Worm (Caenorhabditis elegans) whole organism, L4 larva: Measurements from ENCODE around the gene atp-5.
A peak's percentile ranks its signal among the peaks of the same experiment; 100 is the strongest.

Experiments used
- Y105C5A.15 ChIP-seq: fragments of 200-800 bp; sonication (Bioruptor generic); IDR thresholded peaks from 2 replicates; pipeline ENCODE4 v1.3.6; 2022; ENCODE audit warnings: missing genetic modification characterization, missing compliant biosample characterization
- Y5F2A.4 ChIP-seq: fragments of 200-800 bp; sonication (Bioruptor generic); optimal IDR thresholded peaks from 2 replicates; lab custom pipeline; 2018; ENCODE audit warnings: mild to moderate bottlenecking, missing genetic modification characterization, missing compliant biosample characterization
- ZK546.5 ChIP-seq, 2 experiments: sonication (generic microtip); optimal IDR thresholded peaks; 2 replicates each; lab custom pipeline; 2017; ENCODE audit warnings: missing biosample characterization in 2 of 2, missing genetic modification characterization in 2 of 2
- aha-1 ChIP-seq: fragments of 150-350 bp; peaks from one replicate; lab custom pipeline; 2014; ENCODE audit warnings: missing biosample characterization, missing genetic modification characterization
- ama-1 ChIP-seq: fragments of 150-350 bp; optimal IDR thresholded peaks from 2 replicates; lab custom pipeline; 2014; ENCODE audit warnings: inconsistent platforms, mixed read lengths
- ceh-32 ChIP-seq: sonication (generic microtip); optimal IDR thresholded peaks from 2 replicates; lab custom pipeline; 2016; ENCODE audit warnings: mild to moderate bottlenecking, missing genetic modification characterization, missing compliant biosample characterization; ENCODE audit not compliant: poor library complexity
- ceh-62 ChIP-seq: sonication (generic microtip); optimal IDR thresholded peaks from 2 replicates; lab custom pipeline; 2017; ENCODE audit warnings: missing biosample characterization, missing genetic modification characterization
- cey-2 ChIP-seq: sonication (generic microtip); optimal IDR thresholded peaks from 3 replicates; lab custom pipeline; 2017; ENCODE audit warnings: missing genetic modification characterization, mild to moderate bottlenecking, missing compliant biosample characterization, antibody characterized with exemption, borderline replicate concordance; ENCODE audit not compliant: insufficient read depth
- daf-19 ChIP-seq: fragments of 200-800 bp; sonication (Bioruptor generic); conservative IDR thresholded peaks from 2 replicates; pipeline ENCODE4 v1.3.6; 2022; ENCODE audit warnings: missing genetic modification characterization, missing compliant biosample characterization
- daf-8 ChIP-seq: fragments of 200-800 bp; sonication (Bioruptor generic); IDR thresholded peaks from 2 replicates; pipeline ENCODE4 v1.3.6; 2022; ENCODE audit warnings: missing genetic modification characterization, missing compliant biosample characterization
- egl-43 ChIP-seq: fragments of 200-800 bp; sonication (Bioruptor generic); IDR thresholded peaks from 2 replicates; pipeline ENCODE4 v1.3.6; 2022; ENCODE audit warnings: missing genetic modification reagents, missing genetic modification characterization, missing compliant biosample characterization
- fos-1 ChIP-seq: fragments of 150-350 bp; optimal IDR thresholded peaks from 2 replicates; lab custom pipeline; 2014; ENCODE audit warnings: missing biosample characterization, missing genetic modification characterization
- gei-8 ChIP-seq: fragments of 200-800 bp; sonication (Bioruptor generic); optimal IDR thresholded peaks from 2 replicates; lab custom pipeline; 2018; ENCODE audit warnings: mild to moderate bottlenecking, missing genetic modification characterization, missing compliant biosample characterization
- hlh-11 ChIP-seq: fragments of 200-800 bp; sonication (Bioruptor generic); optimal IDR thresholded peaks from 2 replicates; lab custom pipeline; 2018; ENCODE audit warnings: mild to moderate bottlenecking, missing genetic modification characterization, missing compliant biosample characterization
- hlh-30 ChIP-seq: sonication (generic microtip); optimal IDR thresholded peaks from 2 replicates; lab custom pipeline; 2017; ENCODE audit warnings: antibody characterized with exemption, mild to moderate bottlenecking, missing genetic modification characterization, missing compliant biosample characterization; ENCODE audit not compliant: insufficient read depth
- lin-1 ChIP-seq: fragments of 200-800 bp; sonication (Bioruptor generic); IDR thresholded peaks from 2 replicates; pipeline ENCODE4 v1.3.6; 2022; ENCODE audit warnings: missing genetic modification reagents, missing genetic modification characterization, missing compliant biosample characterization
- lin-38 ChIP-seq: fragments of 200-800 bp; sonication (Bioruptor generic); IDR thresholded peaks from 2 replicates; pipeline ENCODE4 v1.3.6; 2022; ENCODE audit warnings: missing genetic modification reagents, missing genetic modification characterization, missing compliant biosample characterization
- lir-3 ChIP-seq: sonication (generic microtip); optimal IDR thresholded peaks from 2 replicates; lab custom pipeline; 2016; ENCODE audit warnings: mild to moderate bottlenecking, missing genetic modification characterization, missing compliant biosample characterization
- mdl-1 ChIP-seq, 2 experiments: fragments of 150-350 bp in 1 of 2; sonication (generic microtip) in 1 of 2; optimal IDR thresholded peaks; 2 replicates each; lab custom pipeline; 2014 to 2017; ENCODE audit warnings: missing biosample characterization in 2 of 2, missing genetic modification characterization in 2 of 2
- mep-1 ChIP-seq: fragments of 150-350 bp; sonication (generic microtip); optimal IDR thresholded peaks from 3 replicates; lab custom pipeline; 2014; ENCODE audit warnings: missing biosample characterization, missing genetic modification characterization
- nhr-102 ChIP-seq: sonication (generic microtip); optimal IDR thresholded peaks from 2 replicates; lab custom pipeline; 2016; ENCODE audit warnings: mild to moderate bottlenecking, missing genetic modification characterization, moderate library complexity, missing compliant biosample characterization
- nhr-25 ChIP-seq: sonication (generic microtip); optimal IDR thresholded peaks from 2 replicates; lab custom pipeline; 2017; ENCODE audit warnings: missing genetic modification characterization, mild to moderate bottlenecking, missing compliant biosample characterization, antibody characterized with exemption, moderate library complexity, borderline replicate concordance; ENCODE audit not compliant: insufficient read depth
- nhr-28 ChIP-seq: fragments of 150-350 bp; optimal IDR thresholded peaks from 2 replicates; lab custom pipeline; 2014; ENCODE audit warnings: missing biosample characterization, missing genetic modification characterization
- nhr-41 ChIP-seq: fragments of 200-800 bp; sonication (Bioruptor generic); IDR thresholded peaks from 2 replicates; pipeline ENCODE4 v1.3.6; 2022; ENCODE audit warnings: missing genetic modification reagents, missing genetic modification characterization, missing compliant biosample characterization
- nhr-42 ChIP-seq: fragments of 200-800 bp; sonication (Bioruptor generic); IDR thresholded peaks from 2 replicates; pipeline ENCODE4 v1.3.6; 2022; ENCODE audit warnings: missing genetic modification characterization, missing compliant biosample characterization
- nhr-48 ChIP-seq: sonication (generic microtip); optimal IDR thresholded peaks from 2 replicates; lab custom pipeline; 2016; ENCODE audit warnings: mild to moderate bottlenecking, missing genetic modification characterization, missing compliant biosample characterization
- pqm-1 ChIP-seq: sonication (generic microtip); optimal IDR thresholded peaks from 2 replicates; lab custom pipeline; 2017; ENCODE audit warnings: missing biosample characterization, missing genetic modification characterization
- saeg-2 ChIP-seq: fragments of 200-800 bp; sonication (Bioruptor generic); IDR thresholded peaks from 2 replicates; pipeline ENCODE4 v1.3.6; 2022; ENCODE audit warnings: missing genetic modification reagents, missing genetic modification characterization, missing compliant biosample characterization
- skn-1 ChIP-seq: fragments of 150-350 bp; optimal IDR thresholded peaks from 2 replicates; lab custom pipeline; 2014; ENCODE audit warnings: missing biosample characterization, missing genetic modification characterization
- tra-1 ChIP-seq: fragments of 200-800 bp; sonication (Bioruptor generic); IDR thresholded peaks from 2 replicates; pipeline ENCODE4 v1.3.6; 2022; ENCODE audit warnings: missing genetic modification reagents, missing genetic modification characterization, missing compliant biosample characterization
- unc-39 ChIP-seq: sonication (generic microtip); optimal IDR thresholded peaks from 2 replicates; lab custom pipeline; 2017; ENCODE audit warnings: missing biosample characterization, missing genetic modification characterization
- unc-62 ChIP-seq, 3 experiments: fragments of 150-350 bp in 1 of 3; sonication (generic microtip); optimal IDR thresholded peaks in 2 of 3; peaks in 1 of 3; 1 replicate in 1 of 3; 2 replicates in 2 of 3; lab custom pipeline; 2014 to 2017; ENCODE audit warnings: missing biosample characterization in 3 of 3, missing genetic modification characterization in 3 of 3, missing genetic modification reagents in 3 of 3, missing genotype in 1 of 3
- vab-7 ChIP-seq: fragments of 200-800 bp; sonication (Bioruptor generic); IDR thresholded peaks from 2 replicates; pipeline ENCODE4 v1.3.6; 2022; ENCODE audit warnings: missing genetic modification reagents, missing genetic modification characterization, missing compliant biosample characterization
- zag-1 ChIP-seq: fragments of 150-350 bp; optimal IDR thresholded peaks from 2 replicates; lab custom pipeline; 2014; ENCODE audit warnings: missing biosample characterization, missing genetic modification characterization
- zfp-3 ChIP-seq: fragments of 200-800 bp; sonication (Bioruptor generic); conservative IDR thresholded peaks from 2 replicates; pipeline ENCODE4 v1.3.6; 2022; ENCODE audit warnings: missing genetic modification reagents, missing genetic modification characterization, missing compliant biosample characterization
- zip-2 ChIP-seq: fragments of 150-350 bp; optimal IDR thresholded peaks from 2 replicates; lab custom pipeline; 2014; ENCODE audit warnings: missing biosample characterization, missing genetic modification characterization
- ztf-11 ChIP-seq: fragments of 150-350 bp; optimal IDR thresholded peaks from 2 replicates; lab custom pipeline; 2014; ENCODE audit warnings: missing biosample characterization, missing genetic modification characterization

The atp-5 gene

DNA sequence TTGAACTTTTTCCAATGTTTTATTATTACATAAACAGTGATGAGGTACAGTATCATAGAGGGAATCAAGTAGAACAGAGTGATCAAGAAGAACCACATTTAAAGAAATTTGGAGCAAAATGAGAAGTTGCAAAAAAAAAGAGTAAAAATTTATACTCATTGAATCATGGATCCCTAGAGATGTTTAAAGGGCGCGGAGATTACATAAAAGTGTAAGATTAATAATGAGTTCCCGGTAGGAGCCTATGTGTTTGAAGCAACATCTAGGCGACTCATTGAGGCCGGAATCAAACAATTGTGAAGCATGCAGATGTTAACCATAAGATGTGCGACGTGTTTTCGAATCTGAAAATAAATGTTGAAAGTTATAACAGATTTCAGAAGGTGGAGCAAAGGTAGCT is 28.7 kb upstream of the atp-5 start, which contains the start of gene srg-39:
Gene srg-39, minus strand, starts transcription at position 101 of the 400 bp plus-strand sequence.
- no peak for TF ChIP-seq zip-2 (tag; lab: Kevin White, UChicago)
- no peak for TF ChIP-seq fos-1 (tag; lab: Kevin White, UChicago)
- TF ChIP-seq Y105C5A.15 (GFP tag; lab: Robert Waterston, UW) = no peak
- no peak for TF ChIP-seq zag-1
- no peak for TF ChIP-seq ZK546.5 (tag; optimal IDR thresholded peaks at IDR 0.05; lab: Kevin White, UChicago)
- TF ChIP-seq mdl-1 (tag; optimal IDR thresholded peaks at IDR 0.05; lab: Kevin White, UChicago) = no peak
- no peak for TF ChIP-seq hlh-11 (tag; lab: Kevin White, UChicago)
- TF ChIP-seq ceh-62 (tag; lab: Kevin White, UChicago) = no peak

DNA sequence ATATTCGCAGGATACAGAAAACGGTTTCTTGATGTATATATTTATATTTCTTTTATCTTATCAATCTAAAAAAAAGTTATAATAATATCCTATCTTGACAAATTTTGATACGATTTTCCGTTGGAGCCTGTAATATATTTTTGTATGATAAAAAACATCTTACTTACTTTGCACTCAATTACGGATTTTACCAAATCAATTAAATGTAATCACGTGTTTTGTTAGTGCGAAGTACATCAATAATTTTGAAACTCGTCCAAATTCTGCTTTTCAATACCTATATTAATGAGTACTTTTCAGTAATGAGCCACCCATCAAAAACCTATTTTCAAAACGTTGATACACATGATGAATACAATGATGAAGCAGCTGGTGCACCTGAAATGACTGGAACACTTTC is 25.7 kb upstream of the atp-5 start, which contains the start of gene T19C4.1:
Gene T19C4.1, plus strand, starts transcription at position 301 of the 400 bp plus-strand sequence.
- TF ChIP-seq mep-1 (tag; lab: Kevin White, UChicago) (no peak), Y5F2A.4 (GFP tag; lab: Kevin White, UChicago) (no peak), ztf-11 (tag; lab: Kevin White, UChicago) (no peak), daf-19 (GFP tag; lab: Robert Waterston, UW) (no peak), saeg-2 (GFP tag; lab: Robert Waterston, UW) (no peak), pqm-1 (tag; lab: Kevin White, UChicago) (no peak), nhr-48 (tag; lab: Kevin White, UChicago) (no peak), nhr-25 (tag; lab: Kevin White, UChicago) (no peak), hlh-11 (tag; lab: Kevin White, UChicago) (no peak), nhr-102 (tag; lab: Kevin White, UChicago) (no peak), lir-3 (tag; lab: Kevin White, UChicago) (no peak), unc-39 (tag; lab: Kevin White, UChicago) (no peak), tra-1 (GFP tag; lab: Robert Waterston, UW) (no peak), lin-38 (GFP tag; lab: Robert Waterston, UW) (no peak)

DNA sequence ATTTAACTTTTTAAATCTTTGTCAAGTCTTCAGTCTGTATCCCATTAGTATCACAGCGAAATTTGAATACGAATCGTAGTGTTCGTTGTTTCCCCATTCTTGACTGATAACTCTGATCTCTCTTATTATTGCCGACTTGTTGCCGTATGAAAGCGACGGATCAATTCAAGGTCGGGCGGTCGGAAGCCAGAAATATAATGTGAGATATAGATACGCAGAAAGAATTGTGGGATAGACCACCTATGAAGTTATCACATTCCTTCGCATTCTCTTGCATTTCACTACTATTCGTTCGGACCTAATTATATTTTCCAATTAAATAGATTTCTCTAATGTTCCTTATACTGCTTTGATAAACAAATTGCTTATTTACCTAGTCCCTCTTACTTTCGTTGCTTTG is 25.3 kb upstream of the atp-5 start:
- TF ChIP-seq nhr-42 (GFP tag; lab: Robert Waterston, UW) = no peak
- TF ChIP-seq nhr-28 (tag; lab: Kevin White, UChicago) = peak; percentile 35
- no peak for TF ChIP-seq Y105C5A.15 (GFP tag; lab: Robert Waterston, UW)
- TF ChIP-seq zag-1 = no peak
- no peak for TF ChIP-seq nhr-25 (tag; lab: Kevin White, UChicago)
- no peak for TF ChIP-seq nhr-41 (GFP tag; lab: Robert Waterston, UW)
- TF ChIP-seq gei-8 (GFP tag; lab: Kevin White, UChicago) = no peak

DNA sequence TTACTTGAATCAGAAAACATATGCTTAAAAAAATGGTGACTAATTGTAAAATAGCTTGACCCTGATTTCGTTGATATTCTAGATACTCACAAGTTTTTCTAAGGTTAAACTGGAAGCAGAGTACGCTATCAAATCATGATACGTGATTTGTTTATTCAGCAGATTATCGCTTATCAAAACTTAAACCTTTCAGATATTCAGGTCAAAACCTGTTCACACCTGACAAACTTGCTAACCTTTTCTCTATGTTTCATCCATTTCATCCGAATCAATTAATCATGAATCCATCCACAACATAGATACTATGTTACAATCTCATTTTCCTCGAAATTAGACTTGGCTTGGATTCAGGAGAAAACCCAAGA is 24.1 kb upstream of the atp-5 start:
- TF ChIP-seq ama-1 (lab: Kevin White, UChicago) = peak; percentile 44
- peak; percentile 26 for TF ChIP-seq cey-2 (tag; lab: Kevin White, UChicago)
- no peak for TF ChIP-seq egl-43 (GFP tag; lab: Robert Waterston, UW)
- TF ChIP-seq mep-1 (tag; lab: Kevin White, UChicago) = peak; percentile 62
- TF ChIP-seq aha-1 (tag; lab: Kevin White, UChicago) = peak; percentile 98
- peak; percentile 30 for TF ChIP-seq hlh-30
- TF ChIP-seq pqm-1 (tag; lab: Kevin White, UChicago) = no peak
- peak; percentile 71 for TF ChIP-seq nhr-48 (tag; lab: Kevin White, UChicago)
- no peak for TF ChIP-seq hlh-11 (tag; lab: Kevin White, UChicago)
- TF ChIP-seq nhr-25 (tag; lab: Kevin White, UChicago) = peak; percentile 62
- no peak for TF ChIP-seq daf-8 (GFP tag; lab: Robert Waterston, UW)
- TF ChIP-seq ZK546.5 (tag; optimal IDR thresholded peaks at IDR 0.05; lab: Kevin White, UChicago) = no peak
- peak in 1 of 2 experiments; percentile 27 for TF ChIP-seq unc-62 (GFP tag; optimal IDR thresholded peaks at IDR 0.05 in 1 of 2; lab: Kevin White, UChicago)
- no peak for TF ChIP-seq unc-62 (tag; optimal IDR thresholded peaks at IDR 0.05; lab: Kevin White, UChicago)
- no peak for TF ChIP-seq ceh-32 (tag; lab: Kevin White, UChicago)
- no peak for TF ChIP-seq skn-1
- peak; percentile 35 for TF ChIP-seq nhr-102 (tag; lab: Kevin White, UChicago)
- TF ChIP-seq zfp-3 (GFP tag; lab: Robert Waterston, UW) = peak; percentile 81; the same call in 1 of the 2 replicates
- TF ChIP-seq vab-7 (GFP tag; lab: Robert Waterston, UW) = no peak
- TF ChIP-seq lin-1 = no peak
